Worm (Caenorhabditis elegans) whole organism, L2 larva: ENCODE measurements around the gene T08G2.2.

Experiments used
- C34F6.9 ChIP-seq: fragments of 150-350 bp; optimal IDR thresholded peaks from 2 replicates; lab custom pipeline; 2014; ENCODE audit warnings: missing biosample characterization, missing genetic modification characterization
- F13H6.1 ChIP-seq: sonication (generic microtip); optimal IDR thresholded peaks from 2 replicates; lab custom pipeline; 2016; ENCODE audit warnings: missing genetic modification characterization, missing compliant biosample characterization
- R02D3.7 ChIP-seq: fragments of 150-350 bp; optimal IDR thresholded peaks from 2 replicates; lab custom pipeline; 2014; ENCODE audit warnings: missing biosample characterization, missing genetic modification characterization
- Y55F3AM.14 ChIP-seq: fragments of 200-800 bp; sonication (Bioruptor generic); optimal IDR thresholded peaks from 2 replicates; lab custom pipeline; 2018; ENCODE audit warnings: mild to moderate bottlenecking, missing genetic modification characterization, missing compliant biosample characterization
- ZK546.5 ChIP-seq: sonication (generic microtip); optimal IDR thresholded peaks from 2 replicates; lab custom pipeline; 2017; ENCODE audit warnings: missing biosample characterization, missing genetic modification characterization
- alr-1 ChIP-seq: fragments of 150-350 bp; optimal IDR thresholded peaks from 2 replicates; lab custom pipeline; 2014; ENCODE audit warnings: missing biosample characterization, missing genetic modification characterization
- aly-2 ChIP-seq: fragments of 150-350 bp; optimal IDR thresholded peaks from 2 replicates; lab custom pipeline; 2014; ENCODE audit warnings: missing biosample characterization, missing genetic modification characterization
- ama-1 ChIP-seq: fragments of 150-350 bp; optimal IDR thresholded peaks from 2 replicates; lab custom pipeline; 2018; ENCODE audit warnings: inconsistent platforms
- blmp-1 ChIP-seq: sonication (generic microtip); optimal IDR thresholded peaks from 2 replicates; lab custom pipeline; 2017; ENCODE audit warnings: missing genetic modification characterization, mild to moderate bottlenecking, missing compliant biosample characterization, antibody characterized with exemption, moderate library complexity; ENCODE audit not compliant: insufficient read depth
- ceh-16 ChIP-seq: fragments of 150-350 bp; optimal IDR thresholded peaks from 2 replicates; lab custom pipeline; 2014; ENCODE audit warnings: missing biosample characterization, missing genetic modification characterization
- ceh-82 ChIP-seq: fragments of 150-350 bp; optimal IDR thresholded peaks from 2 replicates; lab custom pipeline; 2014; ENCODE audit warnings: missing biosample characterization, missing genetic modification characterization
- crh-2 ChIP-seq: sonication (generic microtip); optimal IDR thresholded peaks from 2 replicates; lab custom pipeline; 2017; ENCODE audit warnings: missing biosample characterization, missing genetic modification characterization
- dmd-4 ChIP-seq: sonication (generic microtip); optimal IDR thresholded peaks from 2 replicates; lab custom pipeline; 2017; ENCODE audit warnings: missing biosample characterization, missing genetic modification characterization
- egl-27 ChIP-seq: sonication (generic microtip); optimal IDR thresholded peaks from 3 replicates; lab custom pipeline; 2017; ENCODE audit warnings: missing biosample characterization, missing genetic modification reagents, missing genetic modification characterization
- elt-1 ChIP-seq: fragments of 150-350 bp; optimal IDR thresholded peaks from 2 replicates; lab custom pipeline; 2014; ENCODE audit warnings: missing biosample characterization, missing genetic modification characterization
- elt-3 ChIP-seq: sonication (generic microtip); optimal IDR thresholded peaks from 2 replicates; lab custom pipeline; 2017; ENCODE audit warnings: missing biosample characterization, missing genetic modification characterization
- fos-1 ChIP-seq: fragments of 150-350 bp; optimal IDR thresholded peaks from 2 replicates; lab custom pipeline; 2014; ENCODE audit warnings: missing biosample characterization, missing genetic modification characterization
- gmeb-1 ChIP-seq: fragments of 150-350 bp; optimal IDR thresholded peaks from 2 replicates; lab custom pipeline; 2014; ENCODE audit warnings: missing biosample characterization, missing genetic modification characterization
- lin-11 ChIP-seq: fragments of 150-350 bp; sonication (generic microtip); optimal IDR thresholded peaks from 2 replicates; lab custom pipeline; 2014; ENCODE audit warnings: missing biosample characterization, missing genetic modification characterization, inconsistent platforms, mixed read lengths
- lin-13 ChIP-seq: fragments of 150-350 bp; optimal IDR thresholded peaks from 2 replicates; lab custom pipeline; 2014; ENCODE audit warnings: missing biosample characterization, missing genetic modification reagents, missing genetic modification characterization
- lin-39 ChIP-seq: fragments of 150-350 bp; optimal IDR thresholded peaks from 2 replicates; lab custom pipeline; 2014; ENCODE audit warnings: missing biosample characterization, missing genetic modification reagents, missing genetic modification characterization
- lsy-2 ChIP-seq, 2 experiments: fragments of 150-350 bp in 1 of 2; sonication (generic microtip) in 1 of 2; optimal IDR thresholded peaks; 2 replicates each; lab custom pipeline; 2014 to 2017; ENCODE audit warnings: missing biosample characterization in 2 of 2, missing genetic modification characterization in 2 of 2
- mab-5 ChIP-seq: fragments of 150-350 bp; optimal IDR thresholded peaks from 2 replicates; lab custom pipeline; 2014; ENCODE audit warnings: missing biosample characterization, missing genetic modification characterization
- mbf-1 ChIP-seq: sonication (generic microtip); optimal IDR thresholded peaks from 2 replicates; lab custom pipeline; 2017; ENCODE audit warnings: missing biosample characterization, missing genetic modification characterization
- mdl-1 ChIP-seq, 2 experiments: fragments of 150-350 bp in 1 of 2; sonication (generic microtip) in 1 of 2; optimal IDR thresholded peaks; 2 replicates each; lab custom pipeline; 2017; ENCODE audit warnings: missing biosample characterization in 2 of 2, missing genetic modification characterization in 2 of 2
- nhr-10 ChIP-seq: sonication (generic microtip); optimal IDR thresholded peaks from 2 replicates; lab custom pipeline; 2017; ENCODE audit warnings: missing biosample characterization, missing genetic modification characterization
- nhr-11 ChIP-seq: fragments of 150-350 bp; optimal IDR thresholded peaks from 2 replicates; lab custom pipeline; 2014; ENCODE audit warnings: missing biosample characterization, missing genetic modification characterization
- nhr-12 ChIP-seq: fragments of 150-350 bp; optimal IDR thresholded peaks from 2 replicates; lab custom pipeline; 2014; ENCODE audit warnings: missing biosample characterization, missing genetic modification characterization
- nhr-129 ChIP-seq: fragments of 150-350 bp; optimal IDR thresholded peaks from 2 replicates; lab custom pipeline; 2014; ENCODE audit warnings: missing biosample characterization, missing genetic modification characterization
- nhr-21 ChIP-seq: fragments of 150-350 bp; optimal IDR thresholded peaks from 2 replicates; lab custom pipeline; 2014; ENCODE audit warnings: missing biosample characterization, missing genetic modification characterization
- nhr-23 ChIP-seq: fragments of 150-350 bp; optimal IDR thresholded peaks from 2 replicates; lab custom pipeline; 2014; ENCODE audit warnings: missing biosample characterization, missing genetic modification reagents, missing genetic modification characterization
- nhr-237 ChIP-seq: fragments of 150-350 bp; optimal IDR thresholded peaks from 2 replicates; lab custom pipeline; 2014; ENCODE audit warnings: missing biosample characterization, missing genetic modification characterization
- nhr-25 ChIP-seq: fragments of 150-350 bp; sonication (generic microtip); optimal IDR thresholded peaks from 3 replicates; lab custom pipeline; 2014; ENCODE audit warnings: missing biosample characterization, missing genetic modification characterization
- nhr-6 ChIP-seq: fragments of 150-350 bp; optimal IDR thresholded peaks from 2 replicates; lab custom pipeline; 2014; ENCODE audit warnings: missing biosample characterization, missing genetic modification characterization
- nhr-77 ChIP-seq: fragments of 150-350 bp; optimal IDR thresholded peaks from 2 replicates; lab custom pipeline; 2014; ENCODE audit warnings: missing biosample characterization, missing genetic modification characterization
- peb-1 ChIP-seq: fragments of 150-350 bp; optimal IDR thresholded peaks from 2 replicates; lab custom pipeline; 2014; ENCODE audit warnings: missing biosample characterization, missing genetic modification characterization
- sem-4 ChIP-seq: fragments of 150-350 bp; optimal IDR thresholded peaks from 2 replicates; lab custom pipeline; 2014; ENCODE audit warnings: missing biosample characterization, missing genetic modification reagents, missing genetic modification characterization
- skn-1 ChIP-seq: sonication (generic microtip); optimal IDR thresholded peaks from 2 replicates; lab custom pipeline; 2017; ENCODE audit warnings: missing biosample characterization, missing genetic modification characterization
- sma-3 ChIP-seq: sonication (generic microtip); optimal IDR thresholded peaks from 2 replicates; lab custom pipeline; 2016; ENCODE audit warnings: missing genetic modification reagents, missing genetic modification characterization, missing compliant biosample characterization
- sma-9 ChIP-seq, 2 experiments: fragments of 150-350 bp in 1 of 2; sonication (generic microtip) in 1 of 2; optimal IDR thresholded peaks; 2 replicates each; lab custom pipeline; 2014 to 2016; ENCODE audit warnings: missing genetic modification characterization in 2 of 2, mild to moderate bottlenecking in 1 of 2, missing biosample characterization in 1 of 2, missing compliant biosample characterization in 1 of 2, missing genetic modification reagents in 1 of 2, moderate library complexity in 1 of 2
- snpc-4 ChIP-seq: fragments of 150-350 bp; optimal IDR thresholded peaks from 2 replicates; lab custom pipeline; 2014; ENCODE audit warnings: missing biosample characterization, missing genetic modification characterization
- unc-39 ChIP-seq: fragments of 150-350 bp; optimal IDR thresholded peaks from 2 replicates; lab custom pipeline; 2014; ENCODE audit warnings: missing biosample characterization, missing genetic modification characterization
- unc-55 ChIP-seq: fragments of 150-350 bp; sonication (generic microtip); optimal IDR thresholded peaks from 3 replicates; lab custom pipeline; 2014; ENCODE audit warnings: missing biosample characterization, missing genetic modification reagents, missing genetic modification characterization
- unc-62 ChIP-seq: fragments of 150-350 bp; optimal IDR thresholded peaks from 2 replicates; lab custom pipeline; 2014; ENCODE audit warnings: missing biosample characterization, missing genetic modification reagents, missing genetic modification characterization
- zag-1 ChIP-seq: fragments of 150-350 bp; optimal IDR thresholded peaks from 2 replicates; lab custom pipeline; 2014; ENCODE audit warnings: missing biosample characterization, missing genetic modification characterization
- ztf-1 ChIP-seq: fragments of 200-800 bp; sonication (Bioruptor generic); conservative IDR thresholded peaks from 2 replicates; pipeline ENCODE4 v1.3.6; 2022; ENCODE audit warnings: missing genetic modification characterization, missing compliant biosample characterization
- ztf-11 ChIP-seq: sonication (generic microtip); optimal IDR thresholded peaks from 2 replicates; lab custom pipeline; 2017; ENCODE audit warnings: missing biosample characterization, missing genetic modification characterization
- ztf-4 ChIP-seq: fragments of 150-350 bp; optimal IDR thresholded peaks from 2 replicates; lab custom pipeline; 2014; ENCODE audit warnings: missing biosample characterization, missing genetic modification characterization

The T08G2.2 gene

DNA sequence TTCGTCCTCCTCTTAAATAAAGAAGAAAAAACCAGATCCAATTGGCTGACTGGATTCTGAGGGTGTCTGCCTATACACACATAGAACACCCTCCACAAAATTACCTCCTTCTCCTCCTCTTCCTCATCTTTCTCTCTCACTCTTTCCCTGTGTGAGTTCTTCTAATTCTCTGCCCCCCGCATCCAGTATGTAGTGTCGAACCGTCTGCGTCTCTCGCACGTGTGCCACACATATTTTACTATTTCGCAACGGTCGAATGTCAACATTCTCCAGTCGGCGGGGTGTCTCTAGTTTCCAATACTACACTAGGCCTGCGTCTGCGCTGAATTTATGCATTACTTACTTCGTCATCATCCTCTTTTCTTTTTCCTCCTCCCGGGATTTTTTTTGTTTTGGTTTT lies 24.8 kb downstream of the T08G2.2 start (continued):
- TF ChIP-seq elt-3 (tag; lab: Kevin White, UChicago), result no peak
- TF ChIP-seq nhr-6 (tag; lab: Kevin White, UChicago), result no peak
- TF ChIP-seq snpc-4 (tag; lab: Kevin White, UChicago), result peak; percentile 44
- TF ChIP-seq skn-1, result no peak
- peak; percentile 79 for TF ChIP-seq crh-2
- TF ChIP-seq sma-3, result no peak
- no peak for TF ChIP-seq aly-2 (tag; lab: Kevin White, UChicago)
- no peak for TF ChIP-seq ama-1 (lab: Kevin White, UChicago)
- TF ChIP-seq peb-1, result no peak

- TF ChIP-seq lin-11 (tag; lab: Kevin White, UChicago) (no peak), zag-1 (tag; lab: Kevin White, UChicago) (peak; percentile 24), snpc-4 (tag; lab: Kevin White, UChicago) (no peak), crh-2 (peak; percentile 70), unc-55 (peak; percentile 90), ceh-16 (tag; lab: Kevin White, UChicago) (no peak), nhr-237 (tag; lab: Kevin White, UChicago) (peak; percentile 68), sma-3 (peak; percentile 45), dmd-4 (tag; lab: Kevin White, UChicago) (no peak), nhr-6 (tag; lab: Kevin White, UChicago) (peak; percentile 53), ama-1 (lab: Kevin White, UChicago) (no peak), lsy-2 (tag; optimal IDR thresholded peaks at IDR 0.05; lab: Kevin White, UChicago) (peak in 1 of 2 experiments; percentile 71), elt-1 (tag; lab: Kevin White, UChicago) (no peak), egl-27 (peak; percentile 56), peb-1 (no peak), R02D3.7 (tag; lab: Kevin White, UChicago) (no peak), fos-1 (peak; percentile 70), nhr-23 (no peak), nhr-77 (peak; percentile 72), mab-5 (tag; lab: Kevin White, UChicago) (peak; percentile 72), lin-13 (peak; percentile 69), gmeb-1 (tag; lab: Kevin White, UChicago) (peak; percentile 77), alr-1 (tag; lab: Kevin White, UChicago) (no peak), nhr-25 (tag; lab: Kevin White, UChicago) (no peak), sma-9 (GFP tag; optimal IDR thresholded peaks at IDR 0.05; lab: Kevin White, UChicago) (peak; percentile 41), sma-9 (tag; optimal IDR thresholded peaks at IDR 0.05; lab: Kevin White, UChicago) (no peak), ztf-4 (tag; lab: Kevin White, UChicago) (no peak), ztf-11 (tag; lab: Kevin White, UChicago) (no peak), nhr-11 (tag; lab: Kevin White, UChicago) (peak; percentile 16), elt-3 (tag; lab: Kevin White, UChicago) (no peak), nhr-10 (tag; lab: Kevin White, UChicago) (peak; percentile 28), mdl-1 (tag; optimal IDR thresholded peaks at IDR 0.05; lab: Kevin White, UChicago) (no peak), unc-62 (no peak), unc-39 (tag; lab: Kevin White, UChicago) (no peak), ztf-1 (GFP tag; lab: Robert Waterston, UW) (no peak), aly-2 (tag; lab: Kevin White, UChicago) (no peak), F13H6.1 (tag; lab: Kevin White, UChicago) (peak; percentile 58), lin-39 (tag; lab: Kevin White, UChicago) (no peak), ZK546.5 (no peak), skn-1 (no peak), Y55F3AM.14 (GFP tag; lab: Kevin White, UChicago) (no peak), nhr-129 (tag; lab: Kevin White, UChicago) (peak; percentile 87), ceh-82 (tag; lab: Kevin White, UChicago) (peak; percentile 50), C34F6.9 (tag; lab: Kevin White, UChicago) (peak; percentile 71), sem-4 (no peak), nhr-12 (tag; lab: Kevin White, UChicago) (no peak), blmp-1 (tag; lab: Kevin White, UChicago) (no peak), mbf-1 (tag; lab: Kevin White, UChicago) (no peak), nhr-21 (tag; lab: Kevin White, UChicago) (peak; percentile 66)
Observed at ce11 chrX:17181220-17181619, 27.9 kb downstream of the T08G2.2 start.
